Worm (Caenorhabditis elegans): ENCODE data around the gene C18A11.4.
A peak's percentile ranks its signal among the peaks of the same experiment; 100 is the strongest.

C18A11.4 gene

DNA sequence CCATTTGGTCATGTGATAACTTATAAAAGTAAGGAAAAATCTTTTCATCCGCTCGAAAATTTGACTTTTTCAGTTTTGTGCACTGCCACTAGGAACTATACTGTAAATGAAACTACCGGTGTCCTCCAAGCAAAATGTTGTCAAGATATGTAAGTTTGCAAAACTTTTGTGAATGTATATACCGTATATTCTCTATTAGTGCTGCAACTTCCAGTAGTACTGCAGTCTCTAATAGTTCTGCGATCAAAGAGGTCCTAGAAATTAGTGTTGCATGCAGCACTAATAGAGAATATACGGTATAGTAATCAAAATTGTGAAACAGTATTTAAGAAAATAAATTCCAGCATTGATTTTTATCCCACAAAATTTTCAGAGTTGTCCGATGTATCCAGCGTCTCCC, 15.3 kb upstream of the C18A11.4 start:
- TF ChIP-seq flh-1 (GFP tag; optimal IDR thresholded peaks at IDR 0.05) (no peak), drap-1 (GFP tag; optimal IDR thresholded peaks at IDR 0.05) (no peak), pha-4 (tag; optimal IDR thresholded peaks at IDR 0.05) (no peak), ceh-39 (tag; optimal IDR thresholded peaks at IDR 0.05) (no peak)

DNA sequence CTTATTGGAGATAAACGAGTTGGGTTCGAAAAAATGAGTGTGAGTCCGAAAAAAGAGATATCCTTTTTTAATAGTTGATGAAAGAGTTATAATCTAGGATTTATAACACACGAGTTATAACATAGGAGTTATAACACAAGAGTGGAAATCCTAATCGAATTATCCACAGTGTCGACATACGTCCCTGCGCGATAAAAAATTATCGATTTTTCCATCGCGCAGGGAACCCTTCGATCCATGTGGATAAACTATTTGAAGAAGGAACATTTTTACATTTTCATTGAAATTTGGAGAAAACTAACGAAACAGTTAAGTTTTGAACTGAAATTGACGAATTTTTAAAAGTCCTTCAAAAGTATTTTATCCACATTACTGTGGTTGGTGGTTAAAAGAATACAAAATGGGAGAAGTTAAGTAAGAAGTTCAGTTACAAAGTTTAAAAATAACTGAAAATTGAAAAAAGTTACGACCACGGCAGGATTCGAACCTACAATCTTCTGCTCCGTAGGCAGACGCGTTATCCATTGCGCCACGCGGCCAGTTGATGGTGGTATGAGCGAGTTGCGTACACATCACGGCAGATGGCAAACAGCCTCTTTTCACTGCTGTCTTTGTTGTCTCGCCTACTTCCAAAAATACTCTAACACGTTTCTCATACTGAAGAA, 9.0 kb upstream of the C18A11.4 start:
- TF ChIP-seq unc-39 (tag; optimal IDR thresholded peaks at IDR 0.05): no peak
- TF ChIP-seq lsy-2 (tag; optimal IDR thresholded peaks at IDR 0.05): peak; percentile 87
- TF ChIP-seq nhr-12 (tag; optimal IDR thresholded peaks at IDR 0.05): peak; percentile 54
- TF ChIP-seq snpc-4 (tag; optimal IDR thresholded peaks at IDR 0.05): no peak
- peak; percentile 80 for TF ChIP-seq pha-4 (tag; optimal IDR thresholded peaks at IDR 0.05)
- TF ChIP-seq ztf-11 (tag; optimal IDR thresholded peaks at IDR 0.05): peak; percentile 89
- TF ChIP-seq elt-3 (tag; optimal IDR thresholded peaks at IDR 0.05): peak; percentile 64
- peak; percentile 99 for TF ChIP-seq nhr-237 (tag; optimal IDR thresholded peaks at IDR 0.05)
- peak; percentile 5 for TF ChIP-seq bed-3 (GFP tag; optimal IDR thresholded peaks at IDR 0.05)
- no peak for TF ChIP-seq nhr-76 (tag; optimal IDR thresholded peaks at IDR 0.05)
- TF ChIP-seq lin-32 (GFP tag; optimal IDR thresholded peaks at IDR 0.05): no peak
- peak; percentile 45 for TF ChIP-seq elt-1 (tag; optimal IDR thresholded peaks at IDR 0.05; ENCODE audit: borderline replicate concordance, insufficient read depth)
- TF ChIP-seq zip-8 (tag; optimal IDR thresholded peaks at IDR 0.05): peak; percentile 10
- TF ChIP-seq mep-1 (tag; optimal IDR thresholded peaks at IDR 0.05): peak; percentile 80
- TF ChIP-seq nhr-28 (tag; optimal IDR thresholded peaks at IDR 0.05): no peak
- peak; percentile 34 for TF ChIP-seq nhr-2 (tag; optimal IDR thresholded peaks at IDR 0.05)
- TF ChIP-seq tbx-8 (GFP tag; optimal IDR thresholded peaks at IDR 0.05): peak; percentile 53
- TF ChIP-seq lin-13 (tag; optimal IDR thresholded peaks at IDR 0.05): peak; percentile 60
- TF ChIP-seq mls-2 (tag; optimal IDR thresholded peaks at IDR 0.05): peak; percentile 41
- no peak for TF ChIP-seq blmp-1 (tag; optimal IDR thresholded peaks at IDR 0.05)
- TF ChIP-seq M03D4.4 (tag; optimal IDR thresholded peaks at IDR 0.05): peak; percentile 44
- TF ChIP-seq ces-1 (GFP tag; optimal IDR thresholded peaks at IDR 0.05): peak; percentile 99
- TF ChIP-seq drap-1 (GFP tag; optimal IDR thresholded peaks at IDR 0.05): peak; percentile 87
- TF ChIP-seq unc-62 (GFP tag; optimal IDR thresholded peaks at IDR 0.05): peak; percentile 75
- no peak for TF ChIP-seq ceh-43 (GFP tag; optimal IDR thresholded peaks at IDR 0.05)
- TF ChIP-seq unc-120 (tag; optimal IDR thresholded peaks at IDR 0.05; ENCODE audit: poor library complexity, severe bottlenecking): peak; percentile 81
- TF ChIP-seq mab-5 (tag; optimal IDR thresholded peaks at IDR 0.05): peak; percentile 96
- peak; percentile 55 for TF ChIP-seq sem-2 (GFP tag; optimal IDR thresholded peaks at IDR 0.05)
- TF ChIP-seq ceh-83 (GFP tag; optimal IDR thresholded peaks at IDR 0.05): peak; percentile 80
- peak; percentile 94 for TF ChIP-seq ceh-39 (tag; optimal IDR thresholded peaks at IDR 0.05)
- TF ChIP-seq ham-2 (GFP tag; optimal IDR thresholded peaks at IDR 0.05): no peak
- peak; percentile 59 for TF ChIP-seq sptf-1 (tag; optimal IDR thresholded peaks at IDR 0.05)
- TF ChIP-seq hlh-1 (tag; optimal IDR thresholded peaks at IDR 0.05): peak; percentile 77
- peak; percentile 21 for TF ChIP-seq cnd-1 (tag; optimal IDR thresholded peaks at IDR 0.05)
- no peak for TF ChIP-seq flh-1 (GFP tag; optimal IDR thresholded peaks at IDR 0.05)

ce11 chrX:8037365-8037764, 8.0 kb upstream of the C18A11.4 start:
- TF ChIP-seq flh-1 (GFP tag; optimal IDR thresholded peaks at IDR 0.05): no peak
- no peak for TF ChIP-seq ceh-39 (tag; optimal IDR thresholded peaks at IDR 0.05)
- TF ChIP-seq tbx-8 (GFP tag; optimal IDR thresholded peaks at IDR 0.05): no peak
- TF ChIP-seq lsy-2 (tag; optimal IDR thresholded peaks at IDR 0.05): no peak
- TF ChIP-seq zip-8 (tag; optimal IDR thresholded peaks at IDR 0.05): no peak

ce11 chrX:8040967-8041366, 4.4 kb upstream of the C18A11.4 start, which contains the start of gene xol-1:
TSS of gene xol-1 (plus strand) at chrX:8041313.
- TF ChIP-seq mls-2 (tag; optimal IDR thresholded peaks at IDR 0.05) (no peak), mep-1 (tag; optimal IDR thresholded peaks at IDR 0.05) (peak; percentile 6)
